Fruit fly (Drosophila melanogaster): ENCODE results near the gene CG2145.

dm6 chrX:10966978-10967731, 40.0 kb downstream of the CG2145 start, which contains the start of gene C901:
- TF ChIP-seq CG6808 (GFP tag; optimal IDR thresholded peaks at IDR 0.05) = peak; percentile 20
- TF ChIP-seq CG8632 (GFP tag; optimal IDR thresholded peaks at IDR 0.05) = peak; percentile 77
- peak; percentile 66 for TF ChIP-seq Lpt (GFP tag; optimal IDR thresholded peaks at IDR 0.05)
- peak; percentile 74 for TF ChIP-seq Gug (GFP tag; IDR thresholded peaks at IDR 0.05)
- TF ChIP-seq ss (GFP tag; optimal IDR thresholded peaks at IDR 0.05) = peak in 1 of 2 experiments; percentile 27
- peak; percentile 82 for TF ChIP-seq CG34406 (GFP tag; optimal IDR thresholded peaks at IDR 0.05)
- peak; percentile 81 for TF ChIP-seq dac (GFP tag; optimal IDR thresholded peaks at IDR 0.05)
- peak; percentile 82 for TF ChIP-seq OdsH (GFP tag; optimal IDR thresholded peaks at IDR 0.05)
